Fruit fly (Drosophila melanogaster) whole organism, wandering third instar larva: ENCODE measurements around the gene Coq3.

Source experiments
- Dfd ChIP-seq: fragments of >200 bp; optimal IDR thresholded peaks from 2 replicates; lab custom pipeline; 2017; ENCODE audit warnings: missing biosample characterization, missing genetic modification characterization
- GATAd ChIP-seq: sonication (Bioruptor generic); optimal IDR thresholded peaks from 2 replicates; lab custom pipeline; 2016; ENCODE audit warnings: missing biosample characterization, missing genetic modification characterization
- Mio ChIP-seq: sonication (Bioruptor generic); optimal IDR thresholded peaks from 2 replicates; lab custom pipeline; 2016; ENCODE audit warnings: missing biosample characterization, missing genetic modification characterization
- brk ChIP-seq: fragments of 200-800 bp; sonication (Bioruptor generic); optimal IDR thresholded peaks from 2 replicates; lab custom pipeline; 2016; ENCODE audit warnings: missing biosample characterization, mild to moderate bottlenecking, missing genetic modification characterization
- pan ChIP-seq: fragments of >200 bp; optimal IDR thresholded peaks from 2 replicates; lab custom pipeline; 2017
- psq ChIP-seq: fragments of 200-800 bp; sonication (Bioruptor generic); optimal IDR thresholded peaks from 3 replicates; lab custom pipeline; 2017; ENCODE audit warnings: missing biosample characterization, mild to moderate bottlenecking, missing genetic modification characterization, moderate library complexity

- no peak for TF ChIP-seq pan (lab: Kevin White, UChicago)
- TF ChIP-seq Dfd: no peak
- no peak for TF ChIP-seq brk (GFP tag; lab: Kevin White, UChicago)
- TF ChIP-seq Mio (GFP tag; lab: Kevin White, UChicago): no peak
- no peak for TF ChIP-seq GATAd
- no peak for TF ChIP-seq psq (GFP tag; lab: Kevin White, UChicago)
Observed at dm6 chr2L:21166422-21166821, 8.0 kb upstream of the Coq3 start.
